Fruit fly (Drosophila melanogaster) whole organism, embryonic: ENCODE measurements around the gene Or67d.

Source experiments
- Ada2b ChIP-seq: fragments of 200-800 bp; sonication (Bioruptor generic); IDR thresholded peaks from 2 replicates; pipeline ENCODE4 v1.3.6; 2022; ENCODE audit warnings: missing biosample characterization, missing genetic modification characterization
- Asciz ChIP-seq: fragments of 200-800 bp; sonication (Bioruptor generic); optimal IDR thresholded peaks from 2 replicates; lab custom pipeline; 2017; ENCODE audit warnings: missing biosample characterization, mild to moderate bottlenecking, missing genetic modification characterization, missing genetic modification reagents
- CG10267 ChIP-seq: fragments of 200-800 bp; sonication (Bioruptor generic); optimal IDR thresholded peaks from 2 replicates; lab custom pipeline; 2018; ENCODE audit warnings: missing biosample characterization, mild to moderate bottlenecking, missing genetic modification characterization, moderate library complexity
- CG10431 ChIP-seq: fragments of 200-800 bp; sonication (Bioruptor generic); optimal IDR thresholded peaks from 3 replicates; lab custom pipeline; 2018; ENCODE audit warnings: missing biosample characterization, mild to moderate bottlenecking, missing genetic modification characterization
- CG10462 ChIP-seq: fragments of 200-800 bp; sonication (Bioruptor generic); optimal IDR thresholded peaks from 2 replicates; lab custom pipeline; 2016; ENCODE audit warnings: missing biosample characterization, missing genetic modification characterization
- CG11504 ChIP-seq: fragments of 200-800 bp; sonication (Bioruptor generic); optimal IDR thresholded peaks from 3 replicates; lab custom pipeline; 2019; ENCODE audit warnings: missing biosample characterization, mild to moderate bottlenecking, missing genetic modification characterization, moderate library complexity
- CG12236 ChIP-seq: fragments of 200-800 bp; sonication (Bioruptor generic); optimal IDR thresholded peaks from 2 replicates; lab custom pipeline; 2016; ENCODE audit warnings: missing biosample characterization, missing genetic modification characterization
- CG12391 ChIP-seq: fragments of 200-800 bp; sonication (Bioruptor generic); optimal IDR thresholded peaks from 3 replicates; lab custom pipeline; 2018; ENCODE audit warnings: missing biosample characterization, mild to moderate bottlenecking, missing genetic modification characterization, moderate library complexity
- CG15073 ChIP-seq: fragments of 200-800 bp; sonication (Bioruptor generic); optimal IDR thresholded peaks from 2 replicates; lab custom pipeline; 2016; ENCODE audit warnings: missing biosample characterization, missing genetic modification characterization
- CG16815 ChIP-seq: fragments of 200-800 bp; sonication (Bioruptor generic); optimal IDR thresholded peaks from 3 replicates; lab custom pipeline; 2017; ENCODE audit warnings: missing biosample characterization, mild to moderate bottlenecking, missing genetic modification characterization
- CG16863 ChIP-seq: fragments of 200-800 bp; sonication (Bioruptor generic); optimal IDR thresholded peaks from 3 replicates; lab custom pipeline; 2016; ENCODE audit warnings: missing biosample characterization, missing genetic modification characterization
- CG17361 ChIP-seq: fragments of 200-800 bp; sonication (Bioruptor generic); IDR thresholded peaks from 3 replicates; pipeline ENCODE4 v1.3.6; 2022; ENCODE audit warnings: missing biosample characterization, missing genetic modification characterization
- CG18599 ChIP-seq: fragments of 200-800 bp; sonication (Bioruptor generic); optimal IDR thresholded peaks from 3 replicates; lab custom pipeline; 2017; ENCODE audit warnings: missing biosample characterization, missing genetic modification characterization, mild to moderate bottlenecking, moderate library complexity, missing genetic modification reagents
- CG2889 ChIP-seq: fragments of 200-800 bp; sonication (Bioruptor generic); IDR thresholded peaks from 3 replicates; pipeline ENCODE4 v1.3.6; 2022; ENCODE audit warnings: missing biosample characterization, missing genetic modification characterization
- CG31224 ChIP-seq: fragments of 200-800 bp; sonication (Bioruptor generic); IDR thresholded peaks from 2 replicates; pipeline ENCODE4 v1.3.6; 2022; ENCODE audit warnings: missing biosample characterization, missing genetic modification characterization
- CG6765 ChIP-seq: fragments of 200-800 bp; sonication (Bioruptor generic); optimal IDR thresholded peaks from 3 replicates; lab custom pipeline; 2017; ENCODE audit warnings: missing biosample characterization, mild to moderate bottlenecking, missing genetic modification characterization
- CG6854 ChIP-seq: fragments of 200-800 bp; sonication (Bioruptor generic); optimal IDR thresholded peaks from 3 replicates; lab custom pipeline; 2017; ENCODE audit warnings: missing biosample characterization, mild to moderate bottlenecking, missing genetic modification characterization
- CG7556 ChIP-seq: fragments of 200-800 bp; sonication (Bioruptor generic); optimal IDR thresholded peaks from 2 replicates; lab custom pipeline; 2017; ENCODE audit warnings: missing biosample characterization, mild to moderate bottlenecking, missing genetic modification characterization
- CG8924 ChIP-seq: fragments of 200-800 bp; optimal IDR thresholded peaks from 3 replicates; lab custom pipeline; 2019; ENCODE audit warnings: missing biosample characterization, mild to moderate bottlenecking, missing genetic modification characterization, moderate library complexity
- Camta ChIP-seq: fragments of 200-800 bp; sonication (Bioruptor generic); optimal IDR thresholded peaks from 2 replicates; lab custom pipeline; 2016; ENCODE audit warnings: missing biosample characterization, missing genetic modification characterization
- CoRest ChIP-seq: fragments of 200-800 bp; sonication (Bioruptor generic); optimal IDR thresholded peaks from 3 replicates; lab custom pipeline; 2018; ENCODE audit warnings: missing biosample characterization, mild to moderate bottlenecking, missing genetic modification characterization, moderate library complexity
- ERR ChIP-seq: fragments of 200-800 bp; sonication (Bioruptor generic); optimal IDR thresholded peaks from 2 replicates; lab custom pipeline; 2016; ENCODE audit warnings: missing biosample characterization, missing genetic modification characterization
- Fer3 ChIP-seq: fragments of 200-800 bp; sonication (Bioruptor generic); optimal IDR thresholded peaks from 2 replicates; lab custom pipeline; 2018; ENCODE audit warnings: missing biosample characterization, mild to moderate bottlenecking, missing genetic modification characterization, moderate library complexity
- MTF-1 ChIP-seq: fragments of 200-800 bp; sonication (Bioruptor generic); optimal IDR thresholded peaks from 2 replicates; lab custom pipeline; 2018; ENCODE audit warnings: missing biosample characterization, mild to moderate bottlenecking, missing genetic modification characterization, borderline replicate concordance
- Mad ChIP-seq: fragments of 200-800 bp; sonication (Bioruptor generic); optimal IDR thresholded peaks from 2 replicates; lab custom pipeline; 2016; ENCODE audit warnings: missing biosample characterization, missing genetic modification characterization
- Meics ChIP-seq: fragments of 200-800 bp; sonication (Bioruptor generic); optimal IDR thresholded peaks from 2 replicates; lab custom pipeline; 2017; ENCODE audit warnings: missing biosample characterization, mild to moderate bottlenecking, missing genetic modification characterization
- NC2β ChIP-seq: fragments of 200-800 bp; sonication (Bioruptor generic); optimal IDR thresholded peaks from 2 replicates; lab custom pipeline; 2016; ENCODE audit warnings: missing biosample characterization, missing genetic modification characterization
- Rfx ChIP-seq: fragments of 200-800 bp; sonication (Bioruptor generic); IDR thresholded peaks from 2 replicates; pipeline ENCODE4 v1.3.6; 2022; ENCODE audit warnings: missing biosample characterization, missing genetic modification characterization
- Xbp1 ChIP-seq: fragments of 200-800 bp; sonication (Bioruptor generic); optimal IDR thresholded peaks from 3 replicates; lab custom pipeline; 2016; ENCODE audit warnings: missing biosample characterization, mild to moderate bottlenecking, missing genetic modification characterization
- Xrp1 ChIP-seq: fragments of 200-800 bp; sonication (Bioruptor generic); IDR thresholded peaks from 2 replicates; pipeline ENCODE4 v1.3.6; 2022; ENCODE audit warnings: missing biosample characterization, missing genetic modification characterization
- az2 ChIP-seq: fragments of 200-800 bp; sonication (Bioruptor generic); optimal IDR thresholded peaks from 3 replicates; lab custom pipeline; 2016; ENCODE audit warnings: missing biosample characterization, missing genetic modification characterization
- br ChIP-seq: fragments of >200 bp; optimal IDR thresholded peaks from 2 replicates; lab custom pipeline; 2017
- cad ChIP-seq: fragments of >200 bp; optimal IDR thresholded peaks from 2 replicates; lab custom pipeline; 2017; ENCODE audit warnings: missing biosample characterization, missing genetic modification characterization
- cas ChIP-seq: fragments of 200-800 bp; sonication (Bioruptor generic); IDR thresholded peaks from 2 replicates; pipeline ENCODE4 v1.3.6; 2022; ENCODE audit warnings: missing biosample characterization, missing genetic modification characterization
- caup ChIP-seq: fragments of 200-800 bp; sonication (Bioruptor generic); optimal IDR thresholded peaks from 3 replicates; lab custom pipeline; 2017; ENCODE audit warnings: missing biosample characterization, mild to moderate bottlenecking, missing genetic modification characterization, moderate library complexity; ENCODE audit not compliant: severe bottlenecking
- ci ChIP-seq: fragments of 200-800 bp; sonication (Bioruptor generic); IDR thresholded peaks from 3 replicates; pipeline ENCODE4 v1.3.6; 2022; ENCODE audit warnings: missing biosample characterization, missing genetic modification characterization
- gem ChIP-seq: fragments of 200-800 bp; sonication (Bioruptor generic); optimal IDR thresholded peaks from 2 replicates; lab custom pipeline; 2019; ENCODE audit warnings: missing biosample characterization, mild to moderate bottlenecking, missing genetic modification characterization, moderate library complexity
- mld ChIP-seq: fragments of 200-800 bp; sonication (Bioruptor generic); IDR thresholded peaks from 3 replicates; pipeline ENCODE4 v1.3.6; 2022; ENCODE audit warnings: missing biosample characterization, missing genetic modification characterization; ENCODE audit not compliant: partially characterized antibody
- nerfin-1 ChIP-seq: fragments of 200-800 bp; sonication (Bioruptor generic); optimal IDR thresholded peaks from 3 replicates; lab custom pipeline; 2019; ENCODE audit warnings: missing biosample characterization, mild to moderate bottlenecking, missing genetic modification characterization, moderate library complexity
- nom ChIP-seq: fragments of 200-800 bp; sonication (Bioruptor generic); optimal IDR thresholded peaks from 2 replicates; lab custom pipeline; 2017; ENCODE audit warnings: missing biosample characterization, missing genetic modification characterization, mild to moderate bottlenecking, moderate library complexity, missing genetic modification reagents
- rib ChIP-seq: fragments of 200-800 bp; sonication (Bioruptor generic); IDR thresholded peaks from 2 replicates; pipeline ENCODE4 v1.3.6; 2022; ENCODE audit warnings: missing biosample characterization, missing genetic modification characterization
- sd ChIP-seq: fragments of 200-800 bp; sonication (Bioruptor generic); optimal IDR thresholded peaks from 3 replicates; lab custom pipeline; 2018; ENCODE audit warnings: missing biosample characterization, mild to moderate bottlenecking, missing genetic modification characterization, moderate library complexity
- sima ChIP-seq: fragments of 200-800 bp; sonication (Bioruptor generic); optimal IDR thresholded peaks from 2 replicates; lab custom pipeline; 2016; ENCODE audit warnings: missing biosample characterization, missing genetic modification characterization
- slbo ChIP-seq: fragments of 200-800 bp; sonication (Bioruptor generic); IDR thresholded peaks from 2 replicates; pipeline ENCODE4 v1.3.6; 2022; ENCODE audit warnings: missing biosample characterization, missing genetic modification characterization
- slou ChIP-seq: fragments of 200-800 bp; sonication (Bioruptor generic); optimal IDR thresholded peaks from 3 replicates; lab custom pipeline; 2016; ENCODE audit warnings: missing biosample characterization, missing genetic modification characterization
- sob ChIP-seq: fragments of 200-800 bp; sonication (Bioruptor generic); IDR thresholded peaks from 2 replicates; pipeline ENCODE4 v1.3.6; 2022; ENCODE audit warnings: missing biosample characterization, missing genetic modification characterization
- sqz ChIP-seq: fragments of 200-800 bp; sonication (Bioruptor generic); optimal IDR thresholded peaks from 3 replicates; lab custom pipeline; 2018; ENCODE audit warnings: missing biosample characterization, mild to moderate bottlenecking, missing genetic modification characterization
- ttk ChIP-seq: fragments of 200-800 bp; sonication (Bioruptor generic); IDR thresholded peaks from 2 replicates; pipeline ENCODE4 v2.1.2; 2022; ENCODE audit warnings: missing biosample characterization, missing genetic modification characterization
- unpg ChIP-seq: fragments of 200-800 bp; sonication (Bioruptor generic); optimal IDR thresholded peaks from 3 replicates; lab custom pipeline; 2018; ENCODE audit warnings: missing biosample characterization, mild to moderate bottlenecking, missing genetic modification characterization, moderate library complexity

Gene Or67d

DNA sequence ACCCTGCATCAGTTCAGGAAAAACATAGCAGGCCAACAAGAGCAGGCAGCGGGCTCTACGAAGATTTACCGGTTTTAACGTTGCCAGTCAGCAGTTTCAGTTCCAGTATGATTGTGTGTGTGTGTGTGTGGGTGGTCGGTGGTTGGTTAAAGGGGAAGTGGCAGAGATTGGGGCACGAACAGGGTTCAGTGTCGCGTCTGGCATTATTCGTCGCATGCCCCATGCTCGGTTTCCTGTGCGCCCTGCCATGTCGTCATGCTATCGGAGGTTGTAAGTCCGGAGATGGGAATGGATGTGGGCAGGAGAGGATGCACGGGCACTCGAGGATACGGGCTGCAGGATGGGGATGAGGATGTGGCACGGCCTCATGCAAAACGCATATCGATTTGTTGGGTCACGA lies 14.3 kb upstream of the Or67d start:
- TF ChIP-seq CG12236 (GFP tag; lab: Kevin White, UChicago), result no peak
- TF ChIP-seq ci (GFP tag; lab: Robert Waterston, UW), result 0 out of 3 replicates have a peak, but pooled peaks have one; percentile 17
- TF ChIP-seq CG31224, result peak; percentile 68
- peak; percentile 4 for TF ChIP-seq nom (GFP tag; lab: Kevin White, UChicago)

dm6 chr3L:10261219-10261618 lies 11.8 kb upstream of the Or67d start:
- TF ChIP-seq slbo (GFP tag; lab: Robert Waterston, UW) (no peak), sob (GFP tag; lab: Robert Waterston, UW) (no peak), sd (tag; lab: Kevin White, UChicago) (no peak), MTF-1 (no peak), caup (GFP tag; lab: Kevin White, UChicago) (no peak), Xbp1 (GFP tag; lab: Kevin White, UChicago) (no peak), slou (GFP tag; lab: Kevin White, UChicago) (no peak), nerfin-1 (tag; lab: Kevin White, UChicago) (no peak), Asciz (GFP tag; lab: Kevin White, UChicago) (no peak), ERR (GFP tag; lab: Kevin White, UChicago) (no peak)

DNA sequence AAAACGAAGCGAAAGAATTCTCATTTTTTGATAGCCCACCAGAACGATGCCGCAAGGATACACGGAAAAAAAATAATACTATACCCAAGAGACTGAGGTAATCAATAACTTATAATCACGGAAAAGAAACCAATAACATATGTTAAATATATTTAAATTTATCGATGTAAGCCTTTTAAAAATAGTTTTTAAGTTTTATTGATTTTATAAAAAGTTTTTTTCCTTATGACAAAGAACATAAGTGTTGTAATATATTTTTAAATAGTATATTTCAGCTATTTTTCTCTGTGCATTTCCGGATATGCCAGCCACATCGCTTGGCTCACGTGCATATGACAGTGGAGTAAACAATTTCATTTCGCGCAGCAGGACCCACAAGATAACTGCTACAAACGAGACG lies 10.2 kb upstream of the Or67d start:
- no peak for TF ChIP-seq sima (GFP tag; lab: Kevin White, UChicago)
- no peak for TF ChIP-seq Camta
- TF ChIP-seq CG7556 (GFP tag; lab: Kevin White, UChicago), result peak; percentile 42
- no peak for TF ChIP-seq CG12391 (tag; lab: Kevin White, UChicago)
- TF ChIP-seq rib (GFP tag; lab: Robert Waterston, UW), result no peak
- no peak for TF ChIP-seq CG6765 (GFP tag; lab: Kevin White, UChicago)
- no peak for TF ChIP-seq cas (GFP tag; lab: Robert Waterston, UW)
- TF ChIP-seq cad, result no peak
- TF ChIP-seq CG6854 (GFP tag; lab: Kevin White, UChicago), result no peak
- peak; percentile 45 for TF ChIP-seq CG11504 (tag; lab: Kevin White, UChicago)
- TF ChIP-seq CG18599 (GFP tag; lab: Kevin White, UChicago), result peak; percentile 17
- TF ChIP-seq CG8924 (tag; lab: Kevin White, UChicago), result peak; percentile 20
- peak; percentile 20 for TF ChIP-seq unpg (GFP tag; lab: Kevin White, UChicago)
- TF ChIP-seq CG17361 (GFP tag; lab: Robert Waterston, UW), result peak; percentile 44; the same call in 1 of the 3 replicates
- TF ChIP-seq CG16863 (GFP tag; lab: Kevin White, UChicago), result no peak
- no peak for TF ChIP-seq Fer3
- TF ChIP-seq ttk, result no peak
- peak; percentile 60 for TF ChIP-seq gem (tag; lab: Kevin White, UChicago)
- TF ChIP-seq CG10431 (GFP tag; lab: Kevin White, UChicago), result no peak
- TF ChIP-seq mld (GFP tag; lab: Robert Waterston, UW), result no peak
- peak; percentile 4 for TF ChIP-seq CoRest (tag; lab: Kevin White, UChicago)
- TF ChIP-seq NC2β (GFP tag; lab: Kevin White, UChicago), result no peak
- no peak for TF ChIP-seq Mad (GFP tag; lab: Kevin White, UChicago)
- TF ChIP-seq CG2889 (GFP tag; lab: Robert Waterston, UW), result no peak
- TF ChIP-seq Ada2b (GFP tag; lab: Robert Waterston, UW), result no peak
- no peak for TF ChIP-seq Rfx (GFP tag; lab: Robert Waterston, UW)
- TF ChIP-seq Xrp1, result peak; percentile 41; the same call in 1 of the 2 replicates
- TF ChIP-seq CG16815, result no peak
- no peak for TF ChIP-seq CG10462 (GFP tag; lab: Kevin White, UChicago)
- TF ChIP-seq sqz (GFP tag; lab: Kevin White, UChicago), result no peak
- no peak for TF ChIP-seq br (lab: Kevin White, UChicago)
- peak; percentile 7 for TF ChIP-seq Meics (GFP tag; lab: Kevin White, UChicago)
- no peak for TF ChIP-seq az2 (GFP tag; lab: Kevin White, UChicago)
- no peak for TF ChIP-seq CG15073 (GFP tag; lab: Kevin White, UChicago)
- TF ChIP-seq CG10267 (tag; lab: Kevin White, UChicago), result peak; percentile 13
